Worm (Caenorhabditis elegans) whole organism, L2 larva: ENCODE measurements around the gene gcc-1.

Source experiments
- C34F6.9 ChIP-seq: fragments of 150-350 bp; optimal IDR thresholded peaks from 2 replicates; lab custom pipeline; 2014; ENCODE audit warnings: missing biosample characterization, missing genetic modification characterization
- F13H6.1 ChIP-seq: sonication (generic microtip); optimal IDR thresholded peaks from 2 replicates; lab custom pipeline; 2016; ENCODE audit warnings: missing genetic modification characterization, missing compliant biosample characterization
- R02D3.7 ChIP-seq: fragments of 150-350 bp; optimal IDR thresholded peaks from 2 replicates; lab custom pipeline; 2014; ENCODE audit warnings: missing biosample characterization, missing genetic modification characterization
- Y55F3AM.14 ChIP-seq: fragments of 200-800 bp; sonication (Bioruptor generic); optimal IDR thresholded peaks from 2 replicates; lab custom pipeline; 2018; ENCODE audit warnings: mild to moderate bottlenecking, missing genetic modification characterization, missing compliant biosample characterization
- ZK546.5 ChIP-seq: sonication (generic microtip); optimal IDR thresholded peaks from 2 replicates; lab custom pipeline; 2017; ENCODE audit warnings: missing biosample characterization, missing genetic modification characterization
- alr-1 ChIP-seq: fragments of 150-350 bp; optimal IDR thresholded peaks from 2 replicates; lab custom pipeline; 2014; ENCODE audit warnings: missing biosample characterization, missing genetic modification characterization
- aly-2 ChIP-seq: fragments of 150-350 bp; optimal IDR thresholded peaks from 2 replicates; lab custom pipeline; 2014; ENCODE audit warnings: missing biosample characterization, missing genetic modification characterization
- ama-1 ChIP-seq: fragments of 150-350 bp; optimal IDR thresholded peaks from 2 replicates; lab custom pipeline; 2018; ENCODE audit warnings: inconsistent platforms
- blmp-1 ChIP-seq: sonication (generic microtip); optimal IDR thresholded peaks from 2 replicates; lab custom pipeline; 2017; ENCODE audit warnings: missing genetic modification characterization, mild to moderate bottlenecking, missing compliant biosample characterization, antibody characterized with exemption, moderate library complexity; ENCODE audit not compliant: insufficient read depth
- ceh-16 ChIP-seq: fragments of 150-350 bp; optimal IDR thresholded peaks from 2 replicates; lab custom pipeline; 2014; ENCODE audit warnings: missing biosample characterization, missing genetic modification characterization
- ceh-82 ChIP-seq: fragments of 150-350 bp; optimal IDR thresholded peaks from 2 replicates; lab custom pipeline; 2014; ENCODE audit warnings: missing biosample characterization, missing genetic modification characterization
- crh-2 ChIP-seq: sonication (generic microtip); optimal IDR thresholded peaks from 2 replicates; lab custom pipeline; 2017; ENCODE audit warnings: missing biosample characterization, missing genetic modification characterization
- dmd-4 ChIP-seq: sonication (generic microtip); optimal IDR thresholded peaks from 2 replicates; lab custom pipeline; 2017; ENCODE audit warnings: missing biosample characterization, missing genetic modification characterization
- egl-27 ChIP-seq: sonication (generic microtip); optimal IDR thresholded peaks from 3 replicates; lab custom pipeline; 2017; ENCODE audit warnings: missing biosample characterization, missing genetic modification reagents, missing genetic modification characterization
- elt-1 ChIP-seq: fragments of 150-350 bp; optimal IDR thresholded peaks from 2 replicates; lab custom pipeline; 2014; ENCODE audit warnings: missing biosample characterization, missing genetic modification characterization
- elt-3 ChIP-seq: sonication (generic microtip); optimal IDR thresholded peaks from 2 replicates; lab custom pipeline; 2017; ENCODE audit warnings: missing biosample characterization, missing genetic modification characterization
- fos-1 ChIP-seq: fragments of 150-350 bp; optimal IDR thresholded peaks from 2 replicates; lab custom pipeline; 2014; ENCODE audit warnings: missing biosample characterization, missing genetic modification characterization
- gmeb-1 ChIP-seq: fragments of 150-350 bp; optimal IDR thresholded peaks from 2 replicates; lab custom pipeline; 2014; ENCODE audit warnings: missing biosample characterization, missing genetic modification characterization
- lin-11 ChIP-seq: fragments of 150-350 bp; sonication (generic microtip); optimal IDR thresholded peaks from 2 replicates; lab custom pipeline; 2014; ENCODE audit warnings: missing biosample characterization, missing genetic modification characterization, inconsistent platforms, mixed read lengths
- lin-13 ChIP-seq: fragments of 150-350 bp; optimal IDR thresholded peaks from 2 replicates; lab custom pipeline; 2014; ENCODE audit warnings: missing biosample characterization, missing genetic modification reagents, missing genetic modification characterization
- lin-39 ChIP-seq: fragments of 150-350 bp; optimal IDR thresholded peaks from 2 replicates; lab custom pipeline; 2014; ENCODE audit warnings: missing biosample characterization, missing genetic modification reagents, missing genetic modification characterization
- lsy-2 ChIP-seq, 2 experiments: fragments of 150-350 bp in 1 of 2; sonication (generic microtip) in 1 of 2; optimal IDR thresholded peaks; 2 replicates each; lab custom pipeline; 2014 to 2017; ENCODE audit warnings: missing biosample characterization in 2 of 2, missing genetic modification characterization in 2 of 2
- mab-5 ChIP-seq: fragments of 150-350 bp; optimal IDR thresholded peaks from 2 replicates; lab custom pipeline; 2014; ENCODE audit warnings: missing biosample characterization, missing genetic modification characterization
- mbf-1 ChIP-seq: sonication (generic microtip); optimal IDR thresholded peaks from 2 replicates; lab custom pipeline; 2017; ENCODE audit warnings: missing biosample characterization, missing genetic modification characterization
- mdl-1 ChIP-seq, 2 experiments: fragments of 150-350 bp in 1 of 2; sonication (generic microtip) in 1 of 2; optimal IDR thresholded peaks; 2 replicates each; lab custom pipeline; 2017; ENCODE audit warnings: missing biosample characterization in 2 of 2, missing genetic modification characterization in 2 of 2
- nhr-10 ChIP-seq: sonication (generic microtip); optimal IDR thresholded peaks from 2 replicates; lab custom pipeline; 2017; ENCODE audit warnings: missing biosample characterization, missing genetic modification characterization
- nhr-12 ChIP-seq: fragments of 150-350 bp; optimal IDR thresholded peaks from 2 replicates; lab custom pipeline; 2014; ENCODE audit warnings: missing biosample characterization, missing genetic modification characterization
- nhr-129 ChIP-seq: fragments of 150-350 bp; optimal IDR thresholded peaks from 2 replicates; lab custom pipeline; 2014; ENCODE audit warnings: missing biosample characterization, missing genetic modification characterization
- nhr-21 ChIP-seq: fragments of 150-350 bp; optimal IDR thresholded peaks from 2 replicates; lab custom pipeline; 2014; ENCODE audit warnings: missing biosample characterization, missing genetic modification characterization
- nhr-23 ChIP-seq: fragments of 150-350 bp; optimal IDR thresholded peaks from 2 replicates; lab custom pipeline; 2014; ENCODE audit warnings: missing biosample characterization, missing genetic modification reagents, missing genetic modification characterization
- nhr-237 ChIP-seq: fragments of 150-350 bp; optimal IDR thresholded peaks from 2 replicates; lab custom pipeline; 2014; ENCODE audit warnings: missing biosample characterization, missing genetic modification characterization
- nhr-25 ChIP-seq: fragments of 150-350 bp; sonication (generic microtip); optimal IDR thresholded peaks from 3 replicates; lab custom pipeline; 2014; ENCODE audit warnings: missing biosample characterization, missing genetic modification characterization
- nhr-6 ChIP-seq: fragments of 150-350 bp; optimal IDR thresholded peaks from 2 replicates; lab custom pipeline; 2014; ENCODE audit warnings: missing biosample characterization, missing genetic modification characterization
- nhr-77 ChIP-seq: fragments of 150-350 bp; optimal IDR thresholded peaks from 2 replicates; lab custom pipeline; 2014; ENCODE audit warnings: missing biosample characterization, missing genetic modification characterization
- peb-1 ChIP-seq: fragments of 150-350 bp; optimal IDR thresholded peaks from 2 replicates; lab custom pipeline; 2014; ENCODE audit warnings: missing biosample characterization, missing genetic modification characterization
- sem-4 ChIP-seq: fragments of 150-350 bp; optimal IDR thresholded peaks from 2 replicates; lab custom pipeline; 2014; ENCODE audit warnings: missing biosample characterization, missing genetic modification reagents, missing genetic modification characterization
- skn-1 ChIP-seq: sonication (generic microtip); optimal IDR thresholded peaks from 2 replicates; lab custom pipeline; 2017; ENCODE audit warnings: missing biosample characterization, missing genetic modification characterization
- sma-3 ChIP-seq: sonication (generic microtip); optimal IDR thresholded peaks from 2 replicates; lab custom pipeline; 2016; ENCODE audit warnings: missing genetic modification reagents, missing genetic modification characterization, missing compliant biosample characterization
- sma-9 ChIP-seq, 2 experiments: fragments of 150-350 bp in 1 of 2; sonication (generic microtip) in 1 of 2; optimal IDR thresholded peaks; 2 replicates each; lab custom pipeline; 2014 to 2016; ENCODE audit warnings: missing genetic modification characterization in 2 of 2, mild to moderate bottlenecking in 1 of 2, missing biosample characterization in 1 of 2, missing compliant biosample characterization in 1 of 2, missing genetic modification reagents in 1 of 2, moderate library complexity in 1 of 2
- snpc-4 ChIP-seq: fragments of 150-350 bp; optimal IDR thresholded peaks from 2 replicates; lab custom pipeline; 2014; ENCODE audit warnings: missing biosample characterization, missing genetic modification characterization
- unc-39 ChIP-seq: fragments of 150-350 bp; optimal IDR thresholded peaks from 2 replicates; lab custom pipeline; 2014; ENCODE audit warnings: missing biosample characterization, missing genetic modification characterization
- unc-55 ChIP-seq: fragments of 150-350 bp; sonication (generic microtip); optimal IDR thresholded peaks from 3 replicates; lab custom pipeline; 2014; ENCODE audit warnings: missing biosample characterization, missing genetic modification reagents, missing genetic modification characterization
- unc-62 ChIP-seq: fragments of 150-350 bp; optimal IDR thresholded peaks from 2 replicates; lab custom pipeline; 2014; ENCODE audit warnings: missing biosample characterization, missing genetic modification reagents, missing genetic modification characterization
- zag-1 ChIP-seq: fragments of 150-350 bp; optimal IDR thresholded peaks from 2 replicates; lab custom pipeline; 2014; ENCODE audit warnings: missing biosample characterization, missing genetic modification characterization
- ztf-1 ChIP-seq: fragments of 200-800 bp; sonication (Bioruptor generic); conservative IDR thresholded peaks from 2 replicates; pipeline ENCODE4 v1.3.6; 2022; ENCODE audit warnings: missing genetic modification characterization, missing compliant biosample characterization
- ztf-4 ChIP-seq: fragments of 150-350 bp; optimal IDR thresholded peaks from 2 replicates; lab custom pipeline; 2014; ENCODE audit warnings: missing biosample characterization, missing genetic modification characterization

gcc-1 gene

ce11 chrX:3159542-3159941, at the start of gene gcc-1:
Gene gcc-1 (plus strand): TSS chrX:3159940.
- TF ChIP-seq sma-3 (GFP tag; lab: Kevin White, UChicago) = peak; percentile 33
- TF ChIP-seq lsy-2 (tag; optimal IDR thresholded peaks at IDR 0.05; lab: Kevin White, UChicago) = peak in 1 of 2 experiments; percentile 48
- TF ChIP-seq F13H6.1 (tag; lab: Kevin White, UChicago) = peak; percentile 45
- peak; percentile 79 for TF ChIP-seq nhr-21 (tag; lab: Kevin White, UChicago)
- peak; percentile 18 for TF ChIP-seq sem-4 (tag; lab: Kevin White, UChicago)
- TF ChIP-seq Y55F3AM.14 (GFP tag; lab: Kevin White, UChicago) = no peak
- peak; percentile 76 for TF ChIP-seq unc-55
- TF ChIP-seq elt-3 = no peak
- TF ChIP-seq nhr-25 = peak; percentile 78
- peak; percentile 51 for TF ChIP-seq nhr-129
- TF ChIP-seq lin-13 (GFP tag; lab: Kevin White, UChicago) = peak; percentile 12
- peak; percentile 8 for TF ChIP-seq crh-2 (tag; lab: Kevin White, UChicago)
- peak; percentile 87 for TF ChIP-seq R02D3.7 (tag; lab: Kevin White, UChicago)
- no peak for TF ChIP-seq gmeb-1 (tag; lab: Kevin White, UChicago)
- TF ChIP-seq C34F6.9 (tag; lab: Kevin White, UChicago) = no peak
- no peak for TF ChIP-seq aly-2 (tag; lab: Kevin White, UChicago)
- no peak for TF ChIP-seq unc-62 (GFP tag; lab: Kevin White, UChicago)
- TF ChIP-seq ZK546.5 (tag; lab: Kevin White, UChicago) = no peak
- no peak for TF ChIP-seq fos-1 (tag; lab: Kevin White, UChicago)
- peak; percentile 73 for TF ChIP-seq sma-9 (GFP tag; optimal IDR thresholded peaks at IDR 0.05; lab: Kevin White, UChicago)
- no peak for TF ChIP-seq sma-9 (tag; optimal IDR thresholded peaks at IDR 0.05; lab: Kevin White, UChicago)

DNA sequence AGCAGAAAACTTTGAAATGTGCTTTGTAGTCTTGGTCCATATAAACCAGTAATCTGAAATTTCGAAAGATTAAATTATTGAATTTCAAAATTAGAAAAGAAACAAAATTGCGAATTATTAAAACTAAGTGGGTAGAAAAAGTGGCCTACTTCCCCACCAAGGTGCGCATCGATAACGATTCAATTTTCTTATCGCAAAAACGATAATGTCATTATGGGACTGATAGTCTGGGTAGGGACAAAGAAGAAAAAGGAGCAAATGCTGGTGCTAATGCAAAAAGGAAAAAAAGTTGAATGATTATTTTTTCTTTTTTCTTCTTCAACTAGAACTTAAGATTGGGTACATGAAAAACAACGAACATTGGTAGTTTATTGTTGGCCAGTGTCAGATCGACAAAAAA, 49.2 kb upstream of the gcc-1 start, which contains the start of gene gpcp-1:
TSS of gene gpcp-1 (minus strand) at position 53 of the 400 bp plus-strand sequence.
- peak; percentile 65 for TF ChIP-seq fos-1 (tag; lab: Kevin White, UChicago)
- no peak for TF ChIP-seq blmp-1 (tag; lab: Kevin White, UChicago)

DNA sequence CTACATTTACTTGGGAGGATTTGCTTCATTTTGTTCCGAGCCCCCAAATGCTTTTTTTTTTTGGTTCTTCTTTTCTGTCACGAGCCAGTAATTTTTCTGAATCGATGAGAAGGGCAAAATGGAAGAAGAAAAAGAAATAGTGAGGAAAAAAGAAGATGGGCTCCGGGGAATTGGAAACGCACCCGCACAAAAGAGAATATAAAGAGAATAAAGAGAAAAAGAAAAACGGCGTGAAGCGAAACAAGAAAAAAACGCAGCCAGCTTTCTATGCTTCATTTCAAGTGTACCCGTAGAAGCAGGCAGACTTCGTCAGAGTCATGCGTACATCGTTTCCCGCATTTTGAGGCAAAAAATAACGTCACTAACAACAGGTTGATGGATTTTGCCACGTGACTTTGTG, 48.7 kb upstream of the gcc-1 start:
- TF ChIP-seq nhr-237 (tag; lab: Kevin White, UChicago) = no peak
- no peak for TF ChIP-seq unc-39 (tag; lab: Kevin White, UChicago)
- no peak for TF ChIP-seq sem-4 (tag; lab: Kevin White, UChicago)
- no peak for TF ChIP-seq mab-5 (tag; lab: Kevin White, UChicago)
- no peak for TF ChIP-seq lin-39 (tag; lab: Kevin White, UChicago)
- no peak for TF ChIP-seq R02D3.7 (tag; lab: Kevin White, UChicago)
- no peak for TF ChIP-seq nhr-23 (tag; lab: Kevin White, UChicago)
- TF ChIP-seq peb-1 (tag; lab: Kevin White, UChicago) = no peak
- no peak for TF ChIP-seq nhr-6 (tag; lab: Kevin White, UChicago)
- TF ChIP-seq dmd-4 = no peak
- no peak for TF ChIP-seq mbf-1 (tag; lab: Kevin White, UChicago)
- TF ChIP-seq ztf-4 (tag; lab: Kevin White, UChicago) = no peak
- no peak for TF ChIP-seq fos-1 (tag; lab: Kevin White, UChicago)
- TF ChIP-seq sma-3 (GFP tag; lab: Kevin White, UChicago) = no peak
- TF ChIP-seq elt-3 = no peak
- no peak for TF ChIP-seq nhr-10 (tag; lab: Kevin White, UChicago)
- no peak for TF ChIP-seq lin-13 (GFP tag; lab: Kevin White, UChicago)
- TF ChIP-seq skn-1 = no peak
- TF ChIP-seq egl-27 (tag; lab: Kevin White, UChicago) = no peak
- peak; percentile 29 for TF ChIP-seq crh-2 (tag; lab: Kevin White, UChicago)
- no peak for TF ChIP-seq nhr-25
- TF ChIP-seq nhr-129 = peak; percentile 54
- TF ChIP-seq ceh-82 (tag; lab: Kevin White, UChicago) = no peak
- peak in 1 of 2 experiments; percentile 48 for TF ChIP-seq mdl-1 (tag; optimal IDR thresholded peaks at IDR 0.05; lab: Kevin White, UChicago)
- TF ChIP-seq gmeb-1 (tag; lab: Kevin White, UChicago) = no peak
- TF ChIP-seq nhr-12 (tag; lab: Kevin White, UChicago) = no peak
- TF ChIP-seq alr-1 (tag; lab: Kevin White, UChicago) = no peak
- TF ChIP-seq nhr-77 (tag; lab: Kevin White, UChicago) = no peak
- no peak for TF ChIP-seq elt-1 (tag; lab: Kevin White, UChicago)
- TF ChIP-seq sma-9 (GFP tag; optimal IDR thresholded peaks at IDR 0.05; lab: Kevin White, UChicago) = peak; percentile 46
- TF ChIP-seq sma-9 (tag; optimal IDR thresholded peaks at IDR 0.05; lab: Kevin White, UChicago) = no peak
- no peak for TF ChIP-seq lin-11
- no peak for TF ChIP-seq F13H6.1 (tag; lab: Kevin White, UChicago)
- TF ChIP-seq ama-1 = no peak
- peak; percentile 59 for TF ChIP-seq C34F6.9 (tag; lab: Kevin White, UChicago)
- TF ChIP-seq aly-2 (tag; lab: Kevin White, UChicago) = no peak
- TF ChIP-seq blmp-1 (tag; lab: Kevin White, UChicago) = no peak
- TF ChIP-seq ztf-1 (GFP tag; lab: Robert Waterston, UW) = no peak
- TF ChIP-seq nhr-21 (tag; lab: Kevin White, UChicago) = no peak
- TF ChIP-seq snpc-4 = no peak
- TF ChIP-seq zag-1 = peak; percentile 67
- TF ChIP-seq unc-62 (GFP tag; lab: Kevin White, UChicago) = no peak
- TF ChIP-seq lsy-2 (tag; optimal IDR thresholded peaks at IDR 0.05; lab: Kevin White, UChicago) = peak in 1 of 2 experiments; percentile 31
- no peak for TF ChIP-seq ceh-16 (tag; lab: Kevin White, UChicago)
- TF ChIP-seq Y55F3AM.14 (GFP tag; lab: Kevin White, UChicago) = no peak
